Fruit fly (Drosophila melanogaster): Measurements from ENCODE around the gene Fad2.

DNA sequence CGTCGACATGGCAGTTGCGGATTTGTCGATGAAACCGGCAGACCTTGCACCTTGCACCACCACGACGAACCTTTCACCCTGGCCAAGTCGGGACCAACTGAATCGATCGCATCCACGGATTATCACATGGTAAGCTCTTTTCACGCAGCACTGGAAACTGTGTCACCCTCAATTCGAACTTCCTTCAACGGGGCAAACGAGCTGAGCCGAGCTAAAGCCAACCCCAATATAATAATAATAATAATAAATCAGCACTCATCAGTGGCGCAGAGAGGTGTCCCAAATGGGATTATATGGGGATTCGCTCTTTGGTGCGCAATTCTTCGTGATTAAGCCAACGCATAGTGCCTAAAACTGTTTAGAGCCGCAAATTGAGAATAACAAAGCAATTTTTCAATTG, 27.9 kb downstream of the Fad2 start, which contains the start of gene CG43693:
- TF ChIP-seq Hr83 (GFP tag; optimal IDR thresholded peaks at IDR 0.05; ENCODE audit: poor library complexity, severe bottlenecking) (no peak), HLH106 (tag; optimal IDR thresholded peaks at IDR 0.05) (no peak), dsf (GFP tag; optimal IDR thresholded peaks at IDR 0.05; ENCODE audit: borderline replicate concordance) (no peak), pan (optimal IDR thresholded peaks at IDR 0.05) (no peak), psq (GFP tag; optimal IDR thresholded peaks at IDR 0.05) (no peak)

Data from whole organism, wandering third instar larva.